Fruit fly (Drosophila melanogaster): ENCODE results near the gene CG42514.

dm6 chr3L:16542998-16543624 lies 47.1 kb upstream of the CG42514 start, which contains the start of gene CG43373:
- no peak for TF ChIP-seq br (GFP tag; optimal IDR thresholded peaks at IDR 0.05)
- TF ChIP-seq h (GFP tag; optimal IDR thresholded peaks at IDR 0.05), result no peak
- no peak for TF ChIP-seq Hr78 (GFP tag; optimal IDR thresholded peaks at IDR 0.05)
- no peak for TF ChIP-seq jim (GFP tag; optimal IDR thresholded peaks at IDR 0.05)
- no peak for TF ChIP-seq dmrt93B (GFP tag; optimal IDR thresholded peaks at IDR 0.05)
- TF ChIP-seq CrebA (GFP tag; optimal IDR thresholded peaks at IDR 0.05; ENCODE audit: borderline replicate concordance), result no peak
- TF ChIP-seq OdsH (GFP tag; optimal IDR thresholded peaks at IDR 0.05), result no peak
- no peak for TF ChIP-seq Myc (optimal IDR thresholded peaks at IDR 0.05)
- no peak for TF ChIP-seq HLH106 (tag; optimal IDR thresholded peaks at IDR 0.05)
- no peak for TF ChIP-seq psq (GFP tag; optimal IDR thresholded peaks at IDR 0.05)
- TF ChIP-seq Abd-B (GFP tag; optimal IDR thresholded peaks at IDR 0.05), result no peak

Measured in whole organism, wandering third instar larva.